Fruit fly (Drosophila melanogaster) whole organism, adult: ENCODE data around the gene per.

Experiments
- CG12768 ChIP-seq: fragments of 200-800 bp; sonication (Bioruptor generic); optimal IDR thresholded peaks from 2 replicates; lab custom pipeline; 2017; ENCODE audit warnings: missing biosample characterization, missing genetic modification characterization, mild to moderate bottlenecking, moderate library complexity, missing genetic modification reagents
- cnc ChIP-seq, 2 experiments: fragments of >200 bp; optimal IDR thresholded peaks; 2 replicates each; lab custom pipeline; 2017

dm6 chrX:2713776-2714175, 28.4 kb downstream of the per start, which contains the start of the genes CG2685 and CG2694:
- TF ChIP-seq CG12768 = no peak
- TF ChIP-seq cnc (optimal IDR thresholded peaks at IDR 0.05; lab: Kevin White, UChicago) = no peak
